Fruit fly (Drosophila melanogaster): ENCODE measurements around the gene Peritrophin-15a.

DNA sequence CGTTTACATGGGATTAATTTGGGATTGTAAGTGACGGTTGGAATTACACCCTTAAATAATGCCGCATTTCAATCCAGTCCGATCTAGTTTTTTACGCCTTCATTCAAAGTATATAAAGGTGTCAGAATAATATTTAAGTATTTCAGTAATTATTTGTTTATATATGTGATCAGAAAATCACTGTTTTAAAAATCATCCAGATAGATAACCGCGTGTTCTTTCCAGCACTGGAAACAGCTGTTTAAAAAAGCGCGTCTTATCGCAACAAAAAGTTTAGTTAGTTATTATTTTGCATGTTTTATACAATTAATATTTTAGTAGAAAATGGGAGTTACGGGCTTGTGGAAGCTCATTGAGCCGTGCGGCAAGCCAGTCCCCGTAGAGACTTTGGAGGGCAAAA lies 42.2 kb upstream of the Peritrophin-15a start, which contains the start of gene mus201:
- TF ChIP-seq OdsH (GFP tag; optimal IDR thresholded peaks at IDR 0.05) (no peak), psq (GFP tag; optimal IDR thresholded peaks at IDR 0.05) (no peak), Dif (GFP tag; optimal IDR thresholded peaks at IDR 0.05; ENCODE audit: partially characterized antibody) (no peak), dsf (GFP tag; optimal IDR thresholded peaks at IDR 0.05; ENCODE audit: borderline replicate concordance) (no peak), jim (GFP tag; optimal IDR thresholded peaks at IDR 0.05) (no peak), lola (GFP tag; optimal IDR thresholded peaks at IDR 0.05) (no peak), dl (GFP tag; optimal IDR thresholded peaks at IDR 0.05; ENCODE audit: insufficient read depth in 1 of 2, partially characterized antibody in 2 of 2) (no peak), Hr78 (GFP tag; optimal IDR thresholded peaks at IDR 0.05) (no peak), sv (GFP tag; optimal IDR thresholded peaks at IDR 0.05) (no peak), Myc (optimal IDR thresholded peaks at IDR 0.05) (no peak), usp (GFP tag; optimal IDR thresholded peaks at IDR 0.05) (no peak), HLH106 (tag; optimal IDR thresholded peaks at IDR 0.05) (no peak)

All from whole organism, wandering third instar larva.